Fruit fly (Drosophila melanogaster): Measurements from ENCODE around the gene Pus1.

DNA sequence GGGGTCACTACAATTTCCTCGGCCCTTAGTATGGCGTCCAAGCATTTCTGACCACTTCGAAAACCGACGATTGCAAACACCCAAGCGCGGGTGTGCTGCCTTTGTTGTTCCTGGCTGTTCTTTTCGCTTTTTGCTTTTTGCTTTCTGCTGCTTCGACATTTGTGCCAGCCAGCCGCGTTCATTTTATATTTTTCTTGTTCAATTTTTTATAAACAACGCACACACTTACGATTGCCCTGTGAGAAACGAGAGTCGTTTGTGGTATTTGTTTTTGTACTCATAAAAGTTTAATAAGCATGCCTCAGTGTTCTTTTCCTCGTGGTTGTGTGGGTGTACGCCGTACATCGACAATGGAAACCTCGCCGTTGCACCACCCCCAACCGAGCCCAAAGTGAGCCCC lies 44.7 kb downstream of the Pus1 start:
- TF ChIP-seq h (optimal IDR thresholded peaks at IDR 0.05) = no peak
- TF ChIP-seq psq (optimal IDR thresholded peaks at IDR 0.05) = no peak
